2 fruit fly cellular contexts compared by ENCODE assay signal in the genomic region with DNA sequence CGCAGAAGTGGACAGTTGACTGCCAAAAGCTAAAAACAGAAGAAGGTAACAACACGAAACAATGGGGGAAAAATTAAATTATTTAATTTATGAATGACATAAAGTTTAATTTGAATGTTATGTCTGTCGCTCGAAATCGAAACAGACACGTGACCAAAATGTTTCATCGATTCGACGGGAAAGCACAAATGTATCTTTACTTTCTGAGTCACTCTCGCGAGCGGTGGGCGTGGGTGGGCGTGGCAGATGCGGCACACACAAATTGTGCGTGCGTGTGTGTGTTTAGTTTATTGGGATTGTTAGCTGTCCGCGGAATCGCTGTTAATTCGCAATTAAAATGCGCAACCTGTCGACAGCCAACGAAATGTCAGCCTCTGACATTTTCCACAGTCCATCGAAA.
TF ChIP-seq lines count a peak whose summit lies in the region.

No protein-coding gene starts in this region.

- TF ChIP-seq CTCF in whole organism, embryonic (GFP tag; optimal IDR thresholded peaks at IDR 0.05; lab: Kevin White, UChicago), result no peak

TF ChIP-seq in whole organism, embryonic, 481 proteins besides CTCF, POLR2A, EP300 and RAD21:
- peak; percentile 67; the same call in 2 of the 3 replicates for TF ChIP-seq sr (GFP tag; IDR thresholded peaks at IDR 0.05; lab: Robert Waterston, UW)
- TF ChIP-seq CG13624 (GFP tag; optimal IDR thresholded peaks at IDR 0.05; lab: Kevin White, UChicago), result no peak
TF ChIP-seq in whole organism, embryonic: peak in this region for 1.

TF ChIP-seq in whole organism, wandering third instar larva, 38 proteins besides CTCF, POLR2A, EP300 and RAD21:
- TF ChIP-seq Dfd (GFP tag; optimal IDR thresholded peaks at IDR 0.05; lab: Kevin White, UChicago) (no peak), Rel (GFP tag; optimal IDR thresholded peaks at IDR 0.05; lab: Kevin White, UChicago) (no peak), Rel (tag; optimal IDR thresholded peaks at IDR 0.05; lab: Kevin White, UChicago) (peak; percentile 62), CG9705 (GFP tag; optimal IDR thresholded peaks at IDR 0.05; lab: Kevin White, UChicago) (no peak)
